Fruit fly (Drosophila melanogaster) whole organism, embryonic: Measurements from ENCODE around the gene CanB.

Source experiments
- ATbp ChIP-seq: fragments of 200-800 bp; sonication (Bioruptor generic); optimal IDR thresholded peaks from 2 replicates; lab custom pipeline; 2017; ENCODE audit warnings: missing biosample characterization, mild to moderate bottlenecking, missing genetic modification characterization, missing genetic modification reagents
- CG10979 ChIP-seq: fragments of 200-800 bp; sonication (Bioruptor generic); optimal IDR thresholded peaks from 2 replicates; lab custom pipeline; 2018; ENCODE audit warnings: missing biosample characterization, mild to moderate bottlenecking, missing genetic modification characterization, moderate library complexity
- CG11696 ChIP-seq: fragments of 200-800 bp; sonication (Bioruptor generic); IDR thresholded peaks from 2 replicates; pipeline ENCODE4 v1.3.6; 2022; ENCODE audit warnings: missing biosample characterization, missing genetic modification characterization
- CG13123 ChIP-seq: fragments of 200-800 bp; sonication (Bioruptor generic); optimal IDR thresholded peaks from 2 replicates; lab custom pipeline; 2016; ENCODE audit warnings: missing biosample characterization, missing genetic modification characterization
- CG13287 ChIP-seq: fragments of 200-800 bp; sonication (Bioruptor generic); IDR thresholded peaks from 2 replicates; pipeline ENCODE4 v1.3.6; 2022; ENCODE audit warnings: missing biosample characterization, missing genetic modification characterization; ENCODE audit not compliant: partially characterized antibody
- CG13424 ChIP-seq: fragments of 200-800 bp; sonication (Bioruptor generic); optimal IDR thresholded peaks from 2 replicates; lab custom pipeline; 2019; ENCODE audit warnings: missing biosample characterization, mild to moderate bottlenecking, missing genetic modification characterization, moderate library complexity
- CG14860 ChIP-seq: fragments of 200-800 bp; sonication (Bioruptor generic); IDR thresholded peaks from 3 replicates; pipeline ENCODE4 v1.3.6; 2022; ENCODE audit warnings: missing biosample characterization, missing genetic modification characterization; ENCODE audit not compliant: partially characterized antibody
- CG2202 ChIP-seq: fragments of 200-800 bp; sonication (Bioruptor generic); optimal IDR thresholded peaks from 2 replicates; lab custom pipeline; 2018; ENCODE audit warnings: missing biosample characterization, mild to moderate bottlenecking, missing genetic modification characterization
- CG2678 ChIP-seq: fragments of 200-800 bp; sonication (Bioruptor generic); optimal IDR thresholded peaks from 3 replicates; lab custom pipeline; 2019; ENCODE audit warnings: missing biosample characterization, mild to moderate bottlenecking, missing genetic modification characterization, moderate library complexity
- CG30403 ChIP-seq: fragments of 200-800 bp; sonication (Bioruptor generic); optimal IDR thresholded peaks from 3 replicates; lab custom pipeline; 2016; ENCODE audit warnings: missing biosample characterization, missing genetic modification characterization
- CG4328 ChIP-seq: fragments of 200-800 bp; sonication (Bioruptor generic); optimal IDR thresholded peaks from 3 replicates; lab custom pipeline; 2017; ENCODE audit warnings: missing biosample characterization, missing genetic modification reagents, missing genetic modification characterization
- CG4424 ChIP-seq: fragments of 200-800 bp; sonication (Bioruptor generic); optimal IDR thresholded peaks from 3 replicates; lab custom pipeline; 2016; ENCODE audit warnings: missing biosample characterization, missing genetic modification characterization
- CG4617 ChIP-seq: fragments of 200-800 bp; sonication (Bioruptor generic); optimal IDR thresholded peaks from 3 replicates; lab custom pipeline; 2016; ENCODE audit warnings: missing biosample characterization, missing genetic modification characterization, borderline replicate concordance
- CG4707 ChIP-seq: fragments of 200-800 bp; sonication (Bioruptor generic); optimal IDR thresholded peaks from 2 replicates; lab custom pipeline; 2018; ENCODE audit warnings: missing biosample characterization, mild to moderate bottlenecking, missing genetic modification characterization, moderate library complexity
- CG5180 ChIP-seq: fragments of 200-800 bp; sonication (Bioruptor generic); optimal IDR thresholded peaks from 3 replicates; lab custom pipeline; 2017; ENCODE audit warnings: missing biosample characterization, missing genetic modification characterization, mild to moderate bottlenecking, moderate library complexity, missing genetic modification reagents
- CG6813 ChIP-seq: fragments of 200-800 bp; sonication (Bioruptor generic); optimal IDR thresholded peaks from 2 replicates; lab custom pipeline; 2017; ENCODE audit warnings: missing biosample characterization, missing genetic modification characterization, mild to moderate bottlenecking, moderate library complexity, missing genetic modification reagents
- CG7745 ChIP-seq: fragments of 200-800 bp; sonication (Bioruptor generic); optimal IDR thresholded peaks from 2 replicates; lab custom pipeline; 2018; ENCODE audit warnings: missing biosample characterization, mild to moderate bottlenecking, missing genetic modification characterization, moderate library complexity
- CG8924 ChIP-seq: fragments of 200-800 bp; optimal IDR thresholded peaks from 3 replicates; lab custom pipeline; 2019; ENCODE audit warnings: missing biosample characterization, mild to moderate bottlenecking, missing genetic modification characterization, moderate library complexity
- Dip2 ChIP-seq: fragments of 200-800 bp; sonication (Bioruptor generic); IDR thresholded peaks from 2 replicates; pipeline ENCODE4 v1.3.6; 2022; ENCODE audit warnings: missing biosample characterization, missing genetic modification characterization
- Doc3 ChIP-seq: fragments of 200-800 bp; sonication (Bioruptor generic); IDR thresholded peaks from 3 replicates; pipeline ENCODE4 v1.3.6; 2022; ENCODE audit warnings: missing biosample characterization, missing genetic modification characterization; ENCODE audit not compliant: partially characterized antibody
- ERR ChIP-seq: fragments of 200-800 bp; sonication (Bioruptor generic); optimal IDR thresholded peaks from 2 replicates; lab custom pipeline; 2016; ENCODE audit warnings: missing biosample characterization, missing genetic modification characterization
- Hand ChIP-seq: fragments of 200-800 bp; sonication (Bioruptor generic); optimal IDR thresholded peaks from 2 replicates; lab custom pipeline; 2017; ENCODE audit warnings: mild to moderate bottlenecking, missing biosample characterization, missing genetic modification reagents, missing genetic modification characterization
- Jarid2 ChIP-seq: fragments of 200-800 bp; sonication (Bioruptor generic); optimal IDR thresholded peaks from 3 replicates; lab custom pipeline; 2017; ENCODE audit warnings: mild to moderate bottlenecking, missing biosample characterization, missing genetic modification reagents, missing genetic modification characterization
- Mad ChIP-seq: fragments of 200-800 bp; sonication (Bioruptor generic); optimal IDR thresholded peaks from 2 replicates; lab custom pipeline; 2016; ENCODE audit warnings: missing biosample characterization, missing genetic modification characterization
- Med ChIP-seq: fragments of 200-800 bp; sonication (Bioruptor generic); peaks from one replicate; lab custom pipeline; 2016; ENCODE audit warnings: missing biosample characterization, missing genetic modification characterization, mild to moderate bottlenecking, inconsistent platforms, moderate library complexity
- NK7.1 ChIP-seq: fragments of 200-800 bp; sonication (Bioruptor generic); optimal IDR thresholded peaks from 3 replicates; lab custom pipeline; 2016; ENCODE audit warnings: missing biosample characterization, missing genetic modification characterization
- Rfx ChIP-seq: fragments of 200-800 bp; sonication (Bioruptor generic); IDR thresholded peaks from 2 replicates; pipeline ENCODE4 v1.3.6; 2022; ENCODE audit warnings: missing biosample characterization, missing genetic modification characterization
- Scr ChIP-seq: fragments of 200-800 bp; sonication (Bioruptor generic); IDR thresholded peaks from 2 replicates; pipeline ENCODE4 v1.3.6; 2022; ENCODE audit warnings: missing biosample characterization, missing genetic modification characterization; ENCODE audit not compliant: partially characterized antibody
- TFAM ChIP-seq: fragments of 200-800 bp; sonication (Bioruptor generic); optimal IDR thresholded peaks from 2 replicates; lab custom pipeline; 2017; ENCODE audit warnings: missing biosample characterization, missing genetic modification characterization, inconsistent platforms
- abd-A ChIP-seq: fragments of 200-800 bp; sonication (Bioruptor generic); optimal IDR thresholded peaks from 3 replicates; lab custom pipeline; 2019; ENCODE audit warnings: missing biosample characterization, mild to moderate bottlenecking, missing genetic modification characterization, moderate library complexity
- amos ChIP-seq: fragments of 200-800 bp; sonication (Bioruptor generic); IDR thresholded peaks from 2 replicates; pipeline ENCODE4 v1.3.6; 2022; ENCODE audit warnings: missing biosample characterization, missing genetic modification characterization; ENCODE audit not compliant: partially characterized antibody
- bbx ChIP-seq: fragments of 200-800 bp; sonication (Bioruptor generic); IDR thresholded peaks from 2 replicates; pipeline ENCODE4 v1.3.6; 2022; ENCODE audit warnings: missing biosample characterization, missing genetic modification characterization; ENCODE audit not compliant: partially characterized antibody
- bowl ChIP-seq: fragments of 200-800 bp; sonication (Bioruptor generic); IDR thresholded peaks from 2 replicates; pipeline ENCODE4 v1.3.6; 2022; ENCODE audit warnings: missing biosample characterization, missing genetic modification characterization
- da ChIP-seq: fragments of 200-800 bp; sonication (Bioruptor generic); optimal IDR thresholded peaks from 2 replicates; lab custom pipeline; 2016; ENCODE audit warnings: missing biosample characterization, missing genetic modification characterization
- fu2 ChIP-seq: fragments of 200-800 bp; sonication (Bioruptor generic); optimal IDR thresholded peaks from 2 replicates; lab custom pipeline; 2016; ENCODE audit warnings: missing biosample characterization, missing genetic modification characterization
- grau ChIP-seq: fragments of 200-800 bp; optimal IDR thresholded peaks from 3 replicates; lab custom pipeline; 2019; ENCODE audit warnings: missing biosample characterization, mild to moderate bottlenecking, missing genetic modification characterization, moderate library complexity
- gro ChIP-seq: fragments of 200-800 bp; sonication (Bioruptor generic); optimal IDR thresholded peaks from 2 replicates; lab custom pipeline; 2016; ENCODE audit warnings: missing biosample characterization, missing genetic modification characterization
- hkb ChIP-seq, 2 experiments: fragments of 200-800 bp in 1 of 2; fragments of >200 bp in 1 of 2; sonication (Bioruptor generic) in 1 of 2; IDR thresholded peaks in 1 of 2; optimal IDR thresholded peaks in 1 of 2; 2 replicates each; pipeline versions ENCODE4 v1.3.6 to Lab custom; 2017 to 2022; ENCODE audit warnings: missing biosample characterization in 1 of 2, missing genetic modification characterization in 1 of 2
- kni ChIP-seq: fragments of 200-800 bp; sonication (Bioruptor generic); optimal IDR thresholded peaks from 3 replicates; lab custom pipeline; 2017; ENCODE audit warnings: mild to moderate bottlenecking, missing biosample characterization, missing genetic modification reagents, missing genetic modification characterization
- lmd ChIP-seq: fragments of 200-800 bp; sonication (Bioruptor generic); IDR thresholded peaks from 2 replicates; pipeline ENCODE4 v1.3.6; 2022; ENCODE audit warnings: missing biosample characterization, missing genetic modification characterization
- onecut ChIP-seq: fragments of 200-800 bp; sonication (Bioruptor generic); IDR thresholded peaks from 2 replicates; pipeline ENCODE4 v1.3.6; 2022; ENCODE audit warnings: missing biosample characterization, missing genetic modification characterization
- org-1 ChIP-seq: fragments of 200-800 bp; sonication (Bioruptor generic); optimal IDR thresholded peaks from 2 replicates; lab custom pipeline; 2017; ENCODE audit warnings: missing biosample characterization, missing genetic modification characterization
- sc ChIP-seq, 3 experiments: fragments of >200 bp in 2 of 3; fragments of 200-800 bp in 1 of 3; sonication (Bioruptor generic) in 1 of 3; optimal IDR thresholded peaks; 2 replicates in 2 of 3; 3 replicates in 1 of 3; lab custom pipeline; 2017; ENCODE audit warnings: mild to moderate bottlenecking in 1 of 3, missing biosample characterization in 1 of 3, missing genetic modification characterization in 1 of 3, missing genetic modification reagents in 1 of 3
- shn ChIP-seq: fragments of 200-800 bp; sonication (Bioruptor generic); optimal IDR thresholded peaks from 3 replicates; lab custom pipeline; 2016; ENCODE audit warnings: missing biosample characterization, missing genetic modification characterization
- so ChIP-seq: fragments of 200-800 bp; sonication (Bioruptor generic); IDR thresholded peaks from 3 replicates; pipeline ENCODE4 v1.3.6; 2022; ENCODE audit warnings: missing biosample characterization, missing genetic modification characterization
- sob ChIP-seq: fragments of 200-800 bp; sonication (Bioruptor generic); IDR thresholded peaks from 2 replicates; pipeline ENCODE4 v1.3.6; 2022; ENCODE audit warnings: missing biosample characterization, missing genetic modification characterization
- tap ChIP-seq: fragments of 200-800 bp; optimal IDR thresholded peaks from 3 replicates; lab custom pipeline; 2019; ENCODE audit warnings: missing biosample characterization, mild to moderate bottlenecking, missing genetic modification characterization, moderate library complexity
- tx ChIP-seq: fragments of 200-800 bp; sonication (Bioruptor generic); optimal IDR thresholded peaks from 2 replicates; lab custom pipeline; 2016; ENCODE audit warnings: missing biosample characterization, missing genetic modification characterization
- usp ChIP-seq: fragments of >200 bp; optimal IDR thresholded peaks from 2 replicates; lab custom pipeline; 2017; ENCODE audit warnings: missing biosample characterization, missing genetic modification characterization

The CanB gene

dm6 chrX:5322459-5322883 lies 9.8 kb upstream of the CanB start, which contains the start of gene Rnp4F (continued):
- TF ChIP-seq sc (optimal IDR thresholded peaks at IDR 0.05; lab: Kevin White, UChicago) (no peak), sc (GFP tag; optimal IDR thresholded peaks at IDR 0.05; lab: Kevin White, UChicago) (no peak), Jarid2 (GFP tag; lab: Kevin White, UChicago) (no peak), Dip2 (GFP tag; lab: Robert Waterston, UW) (no peak), CG13287 (GFP tag; lab: Robert Waterston, UW) (peak; percentile 78), Rfx (peak; percentile 83), org-1 (no peak), CG11696 (GFP tag; lab: Robert Waterston, UW) (no peak), CG7745 (tag; lab: Kevin White, UChicago) (no peak), CG14860 (GFP tag; lab: Robert Waterston, UW) (peak; percentile 72), NK7.1 (GFP tag; lab: Kevin White, UChicago) (peak; percentile 56), TFAM (no peak), CG2678 (tag; lab: Kevin White, UChicago) (no peak), CG2202 (no peak), kni (GFP tag; lab: Kevin White, UChicago) (no peak), CG13123 (GFP tag; lab: Kevin White, UChicago) (peak; percentile 16), CG4617 (GFP tag; lab: Kevin White, UChicago) (peak; percentile 72), bbx (GFP tag; lab: Robert Waterston, UW) (peak; percentile 80), bowl (0 out of 2 replicates have a peak, but pooled peaks have one; percentile 24), grau (tag; lab: Kevin White, UChicago) (peak; percentile 97), fu2 (GFP tag; lab: Kevin White, UChicago) (peak; percentile 79), CG13424 (tag; lab: Kevin White, UChicago) (peak; percentile 55), amos (peak; percentile 88), tap (tag; lab: Kevin White, UChicago) (no peak), Mad (GFP tag; lab: Kevin White, UChicago) (peak; percentile 57), gro (peak; percentile 72), CG4328 (GFP tag; lab: Kevin White, UChicago) (no peak), Hand (GFP tag; lab: Kevin White, UChicago) (no peak), CG30403 (peak; percentile 74), onecut (GFP tag; lab: Robert Waterston, UW) (0 out of 2 replicates have a peak, but pooled peaks have one; percentile 14), CG5180 (GFP tag; lab: Kevin White, UChicago) (no peak), CG4707 (GFP tag; lab: Kevin White, UChicago) (no peak), shn (GFP tag; lab: Kevin White, UChicago) (peak; percentile 82), Scr (GFP tag; lab: Robert Waterston, UW) (peak; percentile 86), so (peak; percentile 36; the same call in 1 of the 3 replicates), usp (GFP tag; lab: Kevin White, UChicago) (no peak), Med (peak; percentile 90), CG10979 (tag; lab: Kevin White, UChicago) (no peak), sob (peak; percentile 78), hkb (optimal IDR thresholded peaks at IDR 0.05; lab: Kevin White, UChicago) (no peak), hkb (GFP tag; IDR thresholded peaks at IDR 0.05; lab: Robert Waterston, UW) (peak; percentile 51), da (GFP tag; lab: Kevin White, UChicago) (no peak), Doc3 (peak; percentile 62; the same call in 2 of the 3 replicates), lmd (GFP tag; lab: Robert Waterston, UW) (peak; percentile 70; the same call in 1 of the 2 replicates), CG6813 (GFP tag; lab: Kevin White, UChicago) (peak; percentile 28), ATbp (GFP tag; lab: Kevin White, UChicago) (no peak), CG8924 (tag; lab: Kevin White, UChicago) (peak; percentile 15), tx (GFP tag; lab: Kevin White, UChicago) (peak; percentile 70), CG4424 (peak; percentile 59), ERR (GFP tag; lab: Kevin White, UChicago) (peak; percentile 39), abd-A (tag; lab: Kevin White, UChicago) (no peak)
